Fruit fly (Drosophila melanogaster) whole organism, wandering third instar larva: ENCODE results near the gene Ufd1.

Experiments
- CrebA ChIP-seq: fragments of 200-800 bp; sonication (Bioruptor generic); optimal IDR thresholded peaks from 2 replicates; lab custom pipeline; 2016; ENCODE audit warnings: missing biosample characterization, mild to moderate bottlenecking, missing genetic modification characterization, borderline replicate concordance
- Dfd ChIP-seq: fragments of >200 bp; optimal IDR thresholded peaks from 2 replicates; lab custom pipeline; 2017; ENCODE audit warnings: missing biosample characterization, missing genetic modification characterization
- Hnf4 ChIP-seq: fragments of 200-800 bp; sonication (Bioruptor generic); optimal IDR thresholded peaks from 2 replicates; lab custom pipeline; 2016; ENCODE audit warnings: missing biosample characterization, mild to moderate bottlenecking, missing genetic modification characterization
- Jra ChIP-seq: sonication (Bioruptor generic); optimal IDR thresholded peaks from 2 replicates; lab custom pipeline; 2016; ENCODE audit warnings: missing biosample characterization, missing genetic modification characterization
- Myc ChIP-seq: fragments of >200 bp; optimal IDR thresholded peaks from 2 replicates; lab custom pipeline; 2017
- OdsH ChIP-seq: fragments of 200-800 bp; sonication (Bioruptor generic); optimal IDR thresholded peaks from 2 replicates; lab custom pipeline; 2016; ENCODE audit warnings: missing biosample characterization, mild to moderate bottlenecking, missing genetic modification characterization
- Vsx2 ChIP-seq: fragments of 200-300, 225-300 bp; sonication (Bioruptor generic); optimal IDR thresholded peaks from 2 replicates; lab custom pipeline; 2018; ENCODE audit warnings: missing biosample characterization, missing genetic modification characterization; ENCODE audit not compliant: partially characterized antibody
- br ChIP-seq: fragments of 200-800 bp; sonication (Bioruptor generic); optimal IDR thresholded peaks from 2 replicates; lab custom pipeline; 2016; ENCODE audit warnings: missing biosample characterization, missing genetic modification characterization
- dl ChIP-seq, 2 experiments: fragments of 175-275, 200-275 bp in 1 of 2; fragments of 200-275 bp in 1 of 2; sonication (Bioruptor generic); optimal IDR thresholded peaks; lab custom pipeline; 2018; ENCODE audit warnings: mild to moderate bottlenecking in 2 of 2, missing biosample characterization in 2 of 2, missing genetic modification characterization in 2 of 2, moderate library complexity in 2 of 2; ENCODE audit not compliant: partially characterized antibody in 2 of 2, insufficient read depth in 1 of 2
- h ChIP-seq: fragments of 200-800 bp; sonication (Bioruptor generic); optimal IDR thresholded peaks from 3 replicates; lab custom pipeline; 2016; ENCODE audit warnings: missing biosample characterization, mild to moderate bottlenecking, missing genetic modification characterization
- lola ChIP-seq: fragments of >200 bp; optimal IDR thresholded peaks from 2 replicates; lab custom pipeline; 2017; ENCODE audit warnings: missing biosample characterization, missing genetic modification characterization
- pan ChIP-seq: fragments of >200 bp; optimal IDR thresholded peaks from 2 replicates; lab custom pipeline; 2017
- psq ChIP-seq: fragments of 200-800 bp; sonication (Bioruptor generic); optimal IDR thresholded peaks from 3 replicates; lab custom pipeline; 2017; ENCODE audit warnings: missing biosample characterization, mild to moderate bottlenecking, missing genetic modification characterization, moderate library complexity

DNA sequence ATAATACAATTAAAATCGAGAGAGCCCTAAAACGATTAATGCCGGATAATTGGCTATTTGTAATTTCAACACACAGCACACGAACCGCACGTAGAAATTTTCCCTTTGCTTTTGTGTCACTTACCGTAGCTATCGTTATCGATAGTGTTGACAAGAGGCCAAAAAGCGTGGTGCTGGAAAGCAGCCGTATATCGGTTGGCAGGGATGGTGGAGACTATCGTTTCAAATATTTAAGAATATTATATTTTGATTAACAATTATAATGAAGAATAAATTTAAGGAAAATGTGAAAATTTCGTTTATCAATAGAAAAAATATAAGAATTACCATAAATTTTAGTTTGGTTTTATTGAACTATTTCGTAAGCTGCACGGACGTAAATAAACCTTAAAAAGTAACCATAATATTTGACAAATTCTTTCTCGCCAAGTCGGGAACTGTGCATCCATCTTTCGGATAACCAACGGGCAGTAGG, 29.9 kb downstream of the Ufd1 start, which contains the start of gene JIL-1:
- TF ChIP-seq OdsH (peak; percentile 20), dl (GFP tag; optimal IDR thresholded peaks at IDR 0.05; lab: Kevin White, UChicago; ENCODE audit: insufficient read depth in 1 of 2, partially characterized antibody in 2 of 2) (no peak), psq (peak; percentile 75), br (GFP tag; lab: Kevin White, UChicago) (peak; percentile 66), Jra (GFP tag; lab: Kevin White, UChicago) (peak; percentile 75), h (GFP tag; lab: Kevin White, UChicago) (peak; percentile 77), Dfd (GFP tag; lab: Kevin White, UChicago) (no peak), Myc (peak; percentile 2), Vsx2 (GFP tag; lab: Kevin White, UChicago) (peak; percentile 25), Hnf4 (peak; percentile 83), CrebA (GFP tag; lab: Kevin White, UChicago) (no peak), lola (no peak), pan (lab: Kevin White, UChicago) (no peak)
